Worm (Caenorhabditis elegans) whole organism, L4 larva: ENCODE results near the gene Y41E3.7.

Source experiments
- ama-1 ChIP-seq: fragments of 150-350 bp; optimal IDR thresholded peaks from 2 replicates; lab custom pipeline; 2014; ENCODE audit warnings: inconsistent platforms, mixed read lengths
- ceh-20 ChIP-seq: fragments of 200-800 bp; sonication (Bioruptor generic); IDR thresholded peaks from 2 replicates; pipeline ENCODE4 v1.3.6; 2022; ENCODE audit warnings: missing genetic modification reagents, missing genetic modification characterization, missing compliant biosample characterization
- dve-1 ChIP-seq: sonication (generic microtip); optimal IDR thresholded peaks from 2 replicates; lab custom pipeline; 2017; ENCODE audit warnings: antibody characterized with exemption, mild to moderate bottlenecking, missing genetic modification characterization, missing compliant biosample characterization; ENCODE audit not compliant: insufficient read depth
- egl-27 ChIP-seq: sonication (generic microtip); optimal IDR thresholded peaks from 3 replicates; lab custom pipeline; 2017; ENCODE audit warnings: missing biosample characterization, missing genetic modification reagents, missing genetic modification characterization
- hmg-1.1 ChIP-seq: fragments of 200-800 bp; sonication (Bioruptor generic); IDR thresholded peaks from 2 replicates; pipeline ENCODE4 v1.3.6; 2022; ENCODE audit warnings: missing genetic modification reagents, missing genetic modification characterization, missing compliant biosample characterization
- lin-13 ChIP-seq: fragments of 150-350 bp; optimal IDR thresholded peaks from 2 replicates; lab custom pipeline; 2014; ENCODE audit warnings: missing biosample characterization, missing genetic modification reagents, missing genetic modification characterization
- madf-5 ChIP-seq, 2 experiments: fragments of 200-800 bp; sonication (Bioruptor generic); IDR thresholded peaks; 2 replicates each; pipeline ENCODE4 v1.3.6; 2022; ENCODE audit warnings: missing compliant biosample characterization in 2 of 2, missing genetic modification characterization in 2 of 2
- nhr-25 ChIP-seq: sonication (generic microtip); optimal IDR thresholded peaks from 2 replicates; lab custom pipeline; 2017; ENCODE audit warnings: missing genetic modification characterization, mild to moderate bottlenecking, missing compliant biosample characterization, antibody characterized with exemption, moderate library complexity, borderline replicate concordance; ENCODE audit not compliant: insufficient read depth
- nhr-28 ChIP-seq: fragments of 150-350 bp; optimal IDR thresholded peaks from 2 replicates; lab custom pipeline; 2014; ENCODE audit warnings: missing biosample characterization, missing genetic modification characterization
- nhr-6 ChIP-seq: fragments of 150-350 bp; optimal IDR thresholded peaks from 2 replicates; lab custom pipeline; 2014; ENCODE audit warnings: missing biosample characterization, missing genetic modification characterization
- spr-1 ChIP-seq: sonication (generic microtip); optimal IDR thresholded peaks from 2 replicates; lab custom pipeline; 2016; ENCODE audit warnings: mild to moderate bottlenecking, missing genetic modification characterization, missing compliant biosample characterization
- unc-62 ChIP-seq, 3 experiments: fragments of 150-350 bp in 1 of 3; sonication (generic microtip); optimal IDR thresholded peaks in 2 of 3; peaks in 1 of 3; 1 replicate in 1 of 3; 2 replicates in 2 of 3; lab custom pipeline; 2014 to 2017; ENCODE audit warnings: missing biosample characterization in 3 of 3, missing genetic modification characterization in 3 of 3, missing genetic modification reagents in 3 of 3, missing genotype in 1 of 3

DNA sequence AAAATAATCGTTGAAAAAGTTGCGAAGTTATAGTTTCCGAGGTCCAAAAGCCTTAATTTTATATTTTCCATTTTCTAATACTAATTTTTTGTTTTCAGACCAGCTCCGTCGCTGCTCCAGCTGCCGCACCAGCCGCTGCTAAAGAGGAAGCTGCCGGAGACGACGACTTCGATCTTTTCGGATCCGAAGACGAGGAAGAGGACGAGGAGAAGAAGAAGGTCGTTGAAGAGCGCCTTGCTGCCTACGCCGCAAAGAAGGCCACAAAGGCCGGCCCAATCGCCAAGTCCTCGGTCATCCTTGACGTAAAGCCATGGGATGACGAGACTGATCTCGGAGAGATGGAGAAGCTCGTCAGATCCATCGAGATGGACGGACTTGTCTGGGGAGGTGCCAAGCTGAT lies 25.0 kb downstream of the Y41E3.7 start:
- TF ChIP-seq ceh-20 (GFP tag; lab: Robert Waterston, UW) (no peak), hmg-1.1 (GFP tag; lab: Robert Waterston, UW) (no peak), nhr-28 (tag; lab: Kevin White, UChicago) (no peak), ama-1 (lab: Kevin White, UChicago) (no peak), nhr-25 (tag; lab: Kevin White, UChicago) (no peak), madf-5 (GFP tag; IDR thresholded peaks at IDR 0.05; lab: Robert Waterston, UW) (no peak), lin-13 (GFP tag; lab: Kevin White, UChicago) (no peak), egl-27 (tag; lab: Kevin White, UChicago) (no peak), spr-1 (tag; lab: Kevin White, UChicago) (no peak), unc-62 (GFP tag; optimal IDR thresholded peaks at IDR 0.05 in 1 of 2; lab: Kevin White, UChicago) (no peak), unc-62 (tag; optimal IDR thresholded peaks at IDR 0.05; lab: Kevin White, UChicago) (no peak), dve-1 (no peak), nhr-6 (tag; lab: Kevin White, UChicago) (no peak)
